Fruit fly (Drosophila melanogaster) whole organism, embryonic: Measurements from ENCODE around the gene CG14135.

Experiments
- Abd-B ChIP-seq: fragments of 200-800 bp; sonication (Bioruptor generic); optimal IDR thresholded peaks from 2 replicates; lab custom pipeline; 2018; ENCODE audit warnings: missing biosample characterization, mild to moderate bottlenecking, missing genetic modification characterization, moderate library complexity
- Bdp1 ChIP-seq: fragments of 200-800 bp; sonication (Bioruptor generic); optimal IDR thresholded peaks from 3 replicates; lab custom pipeline; 2016; ENCODE audit warnings: missing biosample characterization, missing genetic modification characterization
- BtbVII ChIP-seq: fragments of 200-800 bp; sonication (Bioruptor generic); optimal IDR thresholded peaks from 3 replicates; lab custom pipeline; 2017; ENCODE audit warnings: missing biosample characterization, mild to moderate bottlenecking, missing genetic modification characterization
- CG1233 ChIP-seq: fragments of 200-800 bp; sonication (Bioruptor generic); optimal IDR thresholded peaks from 4 replicates; lab custom pipeline; 2018; ENCODE audit warnings: missing biosample characterization, mild to moderate bottlenecking, missing genetic modification characterization
- CG13894 ChIP-seq: fragments of 200-800 bp; sonication (Bioruptor generic); optimal IDR thresholded peaks from 3 replicates; lab custom pipeline; 2018; ENCODE audit warnings: missing biosample characterization, mild to moderate bottlenecking, missing genetic modification characterization, moderate library complexity
- CG1603 ChIP-seq: fragments of 200-800 bp; sonication (Bioruptor generic); optimal IDR thresholded peaks from 2 replicates; lab custom pipeline; 2019; ENCODE audit warnings: missing biosample characterization, mild to moderate bottlenecking, missing genetic modification characterization, moderate library complexity
- CG16815 ChIP-seq: fragments of 200-800 bp; sonication (Bioruptor generic); optimal IDR thresholded peaks from 3 replicates; lab custom pipeline; 2017; ENCODE audit warnings: missing biosample characterization, mild to moderate bottlenecking, missing genetic modification characterization
- CG17359 ChIP-seq: fragments of 200-800 bp; sonication (Bioruptor generic); optimal IDR thresholded peaks from 3 replicates; lab custom pipeline; 2018; ENCODE audit warnings: missing biosample characterization, mild to moderate bottlenecking, missing genetic modification characterization, moderate library complexity
- CG17612 ChIP-seq: fragments of 200-800 bp; sonication (Bioruptor generic); IDR thresholded peaks from 2 replicates; pipeline ENCODE4 v1.3.6; 2022; ENCODE audit warnings: missing biosample characterization, missing genetic modification characterization
- CG18599 ChIP-seq: fragments of 200-800 bp; sonication (Bioruptor generic); optimal IDR thresholded peaks from 3 replicates; lab custom pipeline; 2017; ENCODE audit warnings: missing biosample characterization, missing genetic modification characterization, mild to moderate bottlenecking, moderate library complexity, missing genetic modification reagents
- CG2129 ChIP-seq: fragments of 200-800 bp; sonication (Bioruptor generic); IDR thresholded peaks from 2 replicates; pipeline ENCODE4 v1.3.6; 2022; ENCODE audit warnings: missing biosample characterization, missing genetic modification characterization; ENCODE audit not compliant: partially characterized antibody
- CG31441 ChIP-seq: fragments of 200-800 bp; sonication (Bioruptor generic); IDR thresholded peaks from 2 replicates; pipeline ENCODE4 v1.3.6; 2022; ENCODE audit warnings: missing biosample characterization, missing genetic modification characterization
- CG32772 ChIP-seq: fragments of 200-800 bp; sonication (Bioruptor generic); IDR thresholded peaks from 2 replicates; pipeline ENCODE4 v1.3.6; 2022; ENCODE audit warnings: missing biosample characterization, missing genetic modification characterization
- CG34376 ChIP-seq: fragments of 200-800 bp; sonication (Bioruptor generic); optimal IDR thresholded peaks from 2 replicates; lab custom pipeline; 2018; ENCODE audit warnings: missing biosample characterization, mild to moderate bottlenecking, missing genetic modification characterization
- CG42726 ChIP-seq: fragments of 200-800 bp; sonication (Bioruptor generic); IDR thresholded peaks from 2 replicates; pipeline ENCODE4 v1.3.6; 2022; ENCODE audit warnings: missing biosample characterization, missing genetic modification characterization; ENCODE audit not compliant: partially characterized antibody
- CG6654 ChIP-seq: fragments of 200-800 bp; sonication (Bioruptor generic); optimal IDR thresholded peaks from 2 replicates; lab custom pipeline; 2017; ENCODE audit warnings: missing biosample characterization, mild to moderate bottlenecking, missing genetic modification characterization
- CG6791 ChIP-seq: fragments of 200-800 bp; sonication (Bioruptor generic); IDR thresholded peaks from 3 replicates; pipeline ENCODE4 v1.3.6; 2022; ENCODE audit warnings: missing biosample characterization, missing genetic modification characterization; ENCODE audit not compliant: partially characterized antibody
- CG8089 ChIP-seq: fragments of 200-800 bp; sonication (Bioruptor generic); optimal IDR thresholded peaks from 3 replicates; lab custom pipeline; 2016; ENCODE audit warnings: missing biosample characterization, missing genetic modification characterization
- CG9215 ChIP-seq: fragments of 200-800 bp; sonication (Bioruptor generic); IDR thresholded peaks from 2 replicates; pipeline ENCODE4 v1.3.6; 2022; ENCODE audit warnings: missing biosample characterization, missing genetic modification characterization
- CG9817 ChIP-seq: fragments of 200-800 bp; sonication (Bioruptor generic); optimal IDR thresholded peaks from 2 replicates; lab custom pipeline; 2018; ENCODE audit warnings: missing biosample characterization, mild to moderate bottlenecking, missing genetic modification characterization, moderate library complexity
- CoRest ChIP-seq: fragments of 200-800 bp; sonication (Bioruptor generic); optimal IDR thresholded peaks from 3 replicates; lab custom pipeline; 2018; ENCODE audit warnings: missing biosample characterization, mild to moderate bottlenecking, missing genetic modification characterization, moderate library complexity
- D19A ChIP-seq: fragments of 200-800 bp; optimal IDR thresholded peaks from 3 replicates; lab custom pipeline; 2019; ENCODE audit warnings: missing biosample characterization, mild to moderate bottlenecking, missing genetic modification characterization, moderate library complexity
- Dll ChIP-seq: fragments of 200-800 bp; sonication (Bioruptor generic); IDR thresholded peaks from 4 replicates; pipeline ENCODE4 v1.3.6; 2022; ENCODE audit warnings: missing biosample characterization, missing genetic modification characterization; ENCODE audit not compliant: partially characterized antibody
- Doc3 ChIP-seq: fragments of 200-800 bp; sonication (Bioruptor generic); IDR thresholded peaks from 3 replicates; pipeline ENCODE4 v1.3.6; 2022; ENCODE audit warnings: missing biosample characterization, missing genetic modification characterization; ENCODE audit not compliant: partially characterized antibody
- E2f1 ChIP-seq: fragments of 200-800 bp; sonication (Bioruptor generic); IDR thresholded peaks from 2 replicates; pipeline ENCODE4 v1.3.6; 2022; ENCODE audit warnings: missing biosample characterization, missing genetic modification characterization
- Eip74EF ChIP-seq, 2 experiments: fragments of 200-800 bp in 1 of 2; fragments of >200 bp in 1 of 2; sonication (Bioruptor generic) in 1 of 2; optimal IDR thresholded peaks; 2 replicates each; lab custom pipeline; 2017 to 2019; ENCODE audit warnings: missing biosample characterization in 2 of 2, missing genetic modification characterization in 2 of 2, mild to moderate bottlenecking in 1 of 2, moderate library complexity in 1 of 2
- HLH3B ChIP-seq: fragments of 200-800 bp; sonication (Bioruptor generic); IDR thresholded peaks from 2 replicates; pipeline ENCODE4 v1.3.6; 2022; ENCODE audit warnings: missing biosample characterization, missing genetic modification characterization
- HmgZ ChIP-seq: fragments of 200-800 bp; sonication (Bioruptor generic); optimal IDR thresholded peaks from 2 replicates; lab custom pipeline; 2018; ENCODE audit warnings: missing biosample characterization, mild to moderate bottlenecking, missing genetic modification characterization
- Lhr ChIP-seq: fragments of 200-800 bp; sonication (Bioruptor generic); optimal IDR thresholded peaks from 3 replicates; lab custom pipeline; 2017; ENCODE audit warnings: mild to moderate bottlenecking, missing biosample characterization, missing genetic modification reagents, missing genetic modification characterization
- Lim3 ChIP-seq: fragments of 200-800 bp; sonication (Bioruptor generic); IDR thresholded peaks from 2 replicates; pipeline ENCODE4 v1.3.6; 2022; ENCODE audit warnings: missing biosample characterization, missing genetic modification characterization
- Rx ChIP-seq: fragments of 200-800 bp; sonication (Bioruptor generic); IDR thresholded peaks from 2 replicates; pipeline ENCODE4 v1.3.6; 2022; ENCODE audit warnings: missing biosample characterization, missing genetic modification characterization
- Sox102F ChIP-seq: fragments of 200-800 bp; sonication (Bioruptor generic); optimal IDR thresholded peaks from 2 replicates; lab custom pipeline; 2018; ENCODE audit warnings: missing biosample characterization, mild to moderate bottlenecking, missing genetic modification characterization, moderate library complexity
- Sry-β ChIP-seq: fragments of 200-800 bp; sonication (Bioruptor generic); optimal IDR thresholded peaks from 2 replicates; lab custom pipeline; 2018; ENCODE audit warnings: missing biosample characterization, mild to moderate bottlenecking, missing genetic modification characterization, moderate library complexity
- Sry-δ ChIP-seq: fragments of 200-800 bp; sonication (Bioruptor generic); optimal IDR thresholded peaks from 2 replicates; lab custom pipeline; 2016; ENCODE audit warnings: missing biosample characterization, missing genetic modification characterization
- amos ChIP-seq: fragments of 200-800 bp; sonication (Bioruptor generic); IDR thresholded peaks from 2 replicates; pipeline ENCODE4 v1.3.6; 2022; ENCODE audit warnings: missing biosample characterization, missing genetic modification characterization; ENCODE audit not compliant: partially characterized antibody
- cato ChIP-seq: fragments of 200-800 bp; sonication (Bioruptor generic); optimal IDR thresholded peaks from 2 replicates; lab custom pipeline; 2016; ENCODE audit warnings: missing biosample characterization, missing genetic modification characterization, borderline replicate concordance
- chn ChIP-seq: fragments of 200-800 bp; sonication (Bioruptor generic); optimal IDR thresholded peaks from 2 replicates; lab custom pipeline; 2016; ENCODE audit warnings: missing biosample characterization, missing genetic modification characterization
- fd64A ChIP-seq: fragments of 200-800 bp; sonication (Bioruptor generic); optimal IDR thresholded peaks from 3 replicates; lab custom pipeline; 2018; ENCODE audit warnings: missing biosample characterization, mild to moderate bottlenecking, missing genetic modification characterization
- gro ChIP-seq: fragments of 200-800 bp; sonication (Bioruptor generic); optimal IDR thresholded peaks from 2 replicates; lab custom pipeline; 2016; ENCODE audit warnings: missing biosample characterization, missing genetic modification characterization
- her ChIP-seq: fragments of 200-800 bp; sonication (Bioruptor generic); optimal IDR thresholded peaks from 2 replicates; lab custom pipeline; 2016; ENCODE audit warnings: missing biosample characterization, missing genetic modification characterization
- nau ChIP-seq: fragments of 200-800 bp; sonication (Bioruptor generic); optimal IDR thresholded peaks from 3 replicates; lab custom pipeline; 2017; ENCODE audit warnings: missing biosample characterization, mild to moderate bottlenecking, missing genetic modification characterization, missing genetic modification reagents
- p53 ChIP-seq: fragments of 200-800 bp; sonication (Bioruptor generic); optimal IDR thresholded peaks from 2 replicates; lab custom pipeline; 2016; ENCODE audit warnings: missing biosample characterization, missing genetic modification characterization
- psq ChIP-seq: fragments of 200-800 bp; sonication (Bioruptor generic); optimal IDR thresholded peaks from 2 replicates; lab custom pipeline; 2017; ENCODE audit warnings: missing biosample characterization, missing genetic modification characterization
- ranshi ChIP-seq: fragments of 200-800 bp; sonication (Bioruptor generic); IDR thresholded peaks from 2 replicates; pipeline ENCODE4 v1.3.6; 2022; ENCODE audit warnings: missing biosample characterization, missing genetic modification characterization
- scrt ChIP-seq: fragments of 200-800 bp; sonication (Bioruptor generic); optimal IDR thresholded peaks from 2 replicates; lab custom pipeline; 2018; ENCODE audit warnings: missing biosample characterization, mild to moderate bottlenecking, missing genetic modification characterization, moderate library complexity
- tll ChIP-seq, 2 experiments: fragments of 200-800 bp in 1 of 2; fragments of >200 bp in 1 of 2; sonication (Bioruptor generic) in 1 of 2; optimal IDR thresholded peaks; 2 replicates each; lab custom pipeline; 2017 to 2019; ENCODE audit warnings: missing biosample characterization in 2 of 2, missing genetic modification characterization in 2 of 2, mild to moderate bottlenecking in 1 of 2, moderate library complexity in 1 of 2
- tup ChIP-seq: fragments of 200-800 bp; sonication (Bioruptor generic); optimal IDR thresholded peaks from 2 replicates; lab custom pipeline; 2016; ENCODE audit warnings: missing biosample characterization, mild to moderate bottlenecking, missing genetic modification characterization, moderate library complexity
- zen ChIP-seq: fragments of 200-800 bp; sonication (Bioruptor generic); optimal IDR thresholded peaks from 3 replicates; lab custom pipeline; 2018; ENCODE audit warnings: missing biosample characterization, mild to moderate bottlenecking, missing genetic modification characterization, moderate library complexity

Gene CG14135

DNA sequence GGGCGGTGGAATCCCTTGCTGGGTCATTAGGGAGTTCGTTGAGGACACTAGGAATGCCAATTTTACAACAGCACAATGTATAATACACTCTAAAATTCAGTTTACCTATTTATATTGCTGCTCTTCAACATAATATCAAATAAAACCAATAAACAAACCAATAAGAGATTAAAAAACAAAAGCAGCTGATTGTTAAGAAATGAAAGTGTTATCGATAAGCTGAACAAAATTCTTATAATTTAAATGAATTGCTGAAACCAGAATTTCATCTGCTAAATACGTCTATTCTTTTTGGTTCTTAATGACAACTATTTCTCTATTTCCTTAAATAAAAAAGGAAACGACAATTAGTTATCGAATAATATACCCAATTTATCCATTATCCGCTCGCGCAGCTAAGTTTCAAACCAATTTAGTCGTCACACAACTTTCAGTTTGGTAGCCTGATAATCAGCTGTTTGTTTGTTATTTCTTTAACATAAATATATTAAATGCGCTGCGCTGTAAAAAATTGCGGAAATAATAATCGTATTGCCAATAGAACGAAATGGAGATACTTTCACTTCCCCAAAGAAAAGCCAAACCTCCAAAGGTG is at the start of gene CG14135, which contains the start of gene Pldn:
TSS of gene CG14135 (plus strand) at position 369 of the 595 bp plus-strand sequence.
TSS of gene Pldn (minus strand) at position 197 of the 595 bp plus-strand sequence.
- TF ChIP-seq nau (GFP tag; lab: Kevin White, UChicago) (no peak), CG18599 (GFP tag; lab: Kevin White, UChicago) (no peak), CG9817 (tag; lab: Kevin White, UChicago) (no peak), Sry-β (no peak), CG17359 (tag; lab: Kevin White, UChicago) (no peak), CG9215 (GFP tag; lab: Robert Waterston, UW) (no peak), CG13894 (tag; lab: Kevin White, UChicago) (no peak), CG1603 (peak; percentile 49), Dll (peak; percentile 61; the same call in 2 of the 4 replicates), zen (tag; lab: Kevin White, UChicago) (peak; percentile 37), CG8089 (no peak), HLH3B (GFP tag; lab: Robert Waterston, UW) (no peak), BtbVII (GFP tag; lab: Kevin White, UChicago) (no peak), fd64A (no peak), cato (GFP tag; lab: Kevin White, UChicago) (no peak), HmgZ (tag; lab: Kevin White, UChicago) (peak; percentile 49), scrt (peak; percentile 68), Doc3 (GFP tag; lab: Robert Waterston, UW) (peak; percentile 47; the same call in 1 of the 3 replicates), Bdp1 (GFP tag; lab: Kevin White, UChicago) (no peak), Rx (GFP tag; lab: Robert Waterston, UW) (no peak), p53 (GFP tag; lab: Kevin White, UChicago) (no peak), Eip74EF (GFP tag; optimal IDR thresholded peaks at IDR 0.05; lab: Kevin White, UChicago) (no peak), CG34376 (GFP tag; lab: Kevin White, UChicago) (peak; percentile 39), D19A (tag; lab: Kevin White, UChicago) (no peak), CG42726 (no peak), tup (no peak), CG31441 (GFP tag; lab: Robert Waterston, UW) (no peak), ranshi (GFP tag; lab: Robert Waterston, UW) (no peak), Lhr (GFP tag; lab: Kevin White, UChicago) (no peak), E2f1 (GFP tag; lab: Robert Waterston, UW) (no peak), CG16815 (GFP tag; lab: Kevin White, UChicago) (no peak), psq (no peak), CG2129 (GFP tag; lab: Robert Waterston, UW) (no peak), CG17612 (GFP tag; lab: Robert Waterston, UW) (no peak), CG6654 (GFP tag; lab: Kevin White, UChicago) (peak; percentile 99), CG1233 (GFP tag; lab: Kevin White, UChicago) (no peak), gro (no peak), Sox102F (GFP tag; lab: Kevin White, UChicago) (no peak), amos (peak; percentile 16; the same call in 1 of the 2 replicates), CoRest (tag; lab: Kevin White, UChicago) (no peak), CG6791 (GFP tag; lab: Robert Waterston, UW) (peak; percentile 27; the same call in 1 of the 3 replicates), Lim3 (GFP tag; lab: Robert Waterston, UW) (no peak), chn (no peak), Abd-B (GFP tag; lab: Kevin White, UChicago) (no peak), her (no peak), CG32772 (GFP tag; lab: Robert Waterston, UW) (no peak), tll (GFP tag; optimal IDR thresholded peaks at IDR 0.05; lab: Kevin White, UChicago) (no peak), Sry-δ (GFP tag; lab: Kevin White, UChicago) (peak; percentile 45)
